Fruit fly (Drosophila melanogaster): Measurements from ENCODE around the gene Atg17.

Gene Atg17

dm6 chr3R:5621714-5622405 is 47.7 kb upstream of the Atg17 start (continued):
- peak; percentile 43 for TF ChIP-seq kni (GFP tag; optimal IDR thresholded peaks at IDR 0.05)
- TF ChIP-seq CG15269 (tag; optimal IDR thresholded peaks at IDR 0.05), result no peak
- TF ChIP-seq CG3726 (GFP tag; IDR thresholded peaks at IDR 0.05), result 0 out of 3 replicates have a peak, but pooled peaks have one; percentile 19
- 0 out of 2 replicates have a peak, but pooled peaks have one; percentile 19 for TF ChIP-seq CG42726 (GFP tag; IDR thresholded peaks at IDR 0.05; ENCODE audit: partially characterized antibody)
- no peak for TF ChIP-seq ash1 (GFP tag; optimal IDR thresholded peaks at IDR 0.05)
- TF ChIP-seq CG3065 (GFP tag; optimal IDR thresholded peaks at IDR 0.05), result no peak
- no peak for TF ChIP-seq yki (optimal IDR thresholded peaks at IDR 0.05)
- no peak for TF ChIP-seq CG4730 (GFP tag; IDR thresholded peaks at IDR 0.05)
- TF ChIP-seq Hand (GFP tag; optimal IDR thresholded peaks at IDR 0.05), result no peak
- TF ChIP-seq CG17385 (GFP tag; optimal IDR thresholded peaks at IDR 0.05), result no peak
- no peak for TF ChIP-seq CG14050 (GFP tag; IDR thresholded peaks at IDR 0.05)
- TF ChIP-seq ase (GFP tag; IDR thresholded peaks at IDR 0.05), result no peak
- TF ChIP-seq cas (GFP tag; IDR thresholded peaks at IDR 0.05), result no peak
- no peak for TF ChIP-seq Stat92E (GFP tag; optimal IDR thresholded peaks at IDR 0.05)
- TF ChIP-seq sens (GFP tag), result peak; percentile 23
- TF ChIP-seq Trl (optimal IDR thresholded peaks at IDR 0.05), result no peak
- no peak for TF ChIP-seq Trl (GFP tag; optimal IDR thresholded peaks at IDR 0.05)
- TF ChIP-seq CG6765 (GFP tag; optimal IDR thresholded peaks at IDR 0.05), result no peak
- TF ChIP-seq vvl (GFP tag; IDR thresholded peaks at IDR 0.05), result peak; percentile 70; the same call in 1 of the 2 replicates
- no peak for TF ChIP-seq Dad (GFP tag; optimal IDR thresholded peaks at IDR 0.05)
- TF ChIP-seq tx (GFP tag; optimal IDR thresholded peaks at IDR 0.05), result no peak
- TF ChIP-seq Fer2 (tag; optimal IDR thresholded peaks at IDR 0.05), result no peak
- no peak for TF ChIP-seq CkIIα-i1 (GFP tag; IDR thresholded peaks at IDR 0.05)
- TF ChIP-seq nom (GFP tag; optimal IDR thresholded peaks at IDR 0.05), result peak; percentile 95

DNA sequence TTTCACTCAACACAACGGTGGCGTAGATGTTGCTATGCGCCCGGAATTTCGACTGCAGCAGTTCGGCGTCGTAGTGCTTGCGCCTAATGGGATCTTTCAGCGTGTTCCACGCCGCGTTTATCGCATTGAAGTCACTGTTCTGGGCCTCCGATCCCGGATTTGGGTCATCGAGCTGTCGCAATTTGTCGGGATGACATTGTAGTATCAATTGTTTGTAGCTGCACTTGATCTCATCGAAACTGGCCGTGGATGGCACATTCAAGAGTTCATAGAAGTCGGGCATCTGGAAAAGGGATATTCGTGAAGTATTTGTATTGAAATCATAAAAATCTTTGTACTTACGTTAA is 47.1 kb upstream of the Atg17 start:
- TF ChIP-seq CG2199 (GFP tag; IDR thresholded peaks at IDR 0.05), result 0 out of 3 replicates have a peak, but pooled peaks have one; percentile 32
- TF ChIP-seq CG7372 (GFP tag; IDR thresholded peaks at IDR 0.05), result no peak
- TF ChIP-seq tll (GFP tag; optimal IDR thresholded peaks at IDR 0.05), result no peak
- TF ChIP-seq rib (GFP tag; IDR thresholded peaks at IDR 0.05), result 0 out of 2 replicates have a peak, but pooled peaks have one; percentile 41
- TF ChIP-seq Kr (GFP tag; optimal IDR thresholded peaks at IDR 0.05), result no peak
- no peak for TF ChIP-seq ham (GFP tag; IDR thresholded peaks at IDR 0.05)
- no peak for TF ChIP-seq lola (GFP tag; optimal IDR thresholded peaks at IDR 0.05)
- 0 out of 2 replicates have a peak, but pooled peaks have one; percentile 0 for TF ChIP-seq CG42726 (GFP tag; IDR thresholded peaks at IDR 0.05; ENCODE audit: partially characterized antibody)
- no peak for TF ChIP-seq CG17802 (tag; optimal IDR thresholded peaks at IDR 0.05)
- no peak for TF ChIP-seq gro (GFP tag; optimal IDR thresholded peaks at IDR 0.05)
- no peak for TF ChIP-seq CG6272 (GFP tag; IDR thresholded peaks at IDR 0.05)

- peak; percentile 52 for TF ChIP-seq chn (GFP tag; optimal IDR thresholded peaks at IDR 0.05)
- TF ChIP-seq CG18262 (tag; optimal IDR thresholded peaks at IDR 0.05), result peak; percentile 64
- TF ChIP-seq Fer3 (tag; optimal IDR thresholded peaks at IDR 0.05), result peak; percentile 81
- peak; percentile 71 for TF ChIP-seq fd3F (GFP tag; optimal IDR thresholded peaks at IDR 0.05)
- TF ChIP-seq CG2129 (GFP tag; IDR thresholded peaks at IDR 0.05; ENCODE audit: partially characterized antibody), result no peak
- no peak for TF ChIP-seq Rfx (GFP tag; IDR thresholded peaks at IDR 0.05)
- peak; percentile 90 for TF ChIP-seq CG33557 (GFP tag; optimal IDR thresholded peaks at IDR 0.05)
- TF ChIP-seq HLH3B (GFP tag; IDR thresholded peaks at IDR 0.05), result no peak
- TF ChIP-seq gem (tag; optimal IDR thresholded peaks at IDR 0.05), result peak; percentile 78
- peak; percentile 78 for TF ChIP-seq CG3281 (GFP tag; optimal IDR thresholded peaks at IDR 0.05)
- TF ChIP-seq CG10654 (GFP tag; optimal IDR thresholded peaks at IDR 0.05), result peak; percentile 74
- peak in 1 of 2 experiments; percentile 82 for TF ChIP-seq insv (GFP tag; optimal IDR thresholded peaks at IDR 0.05)
- peak; percentile 37 for TF ChIP-seq trh (GFP tag; optimal IDR thresholded peaks at IDR 0.05)
- peak; percentile 41 for TF ChIP-seq jumu (GFP tag; optimal IDR thresholded peaks at IDR 0.05)
- peak; percentile 37 for TF ChIP-seq emc (GFP tag; optimal IDR thresholded peaks at IDR 0.05)
These were observed 46.4 kb upstream of the Atg17 start for dm6 chr3R:5622985-5623630.
